Worm (Caenorhabditis elegans) whole organism, L4/young adult: ENCODE results near the gene irk-1.

Experiments used
- W03F9.2 ChIP-seq: fragments of 150-350 bp; optimal IDR thresholded peaks from 2 replicates; lab custom pipeline; 2014; ENCODE audit warnings: missing biosample characterization, missing genetic modification characterization
- dao-5 ChIP-seq: sonication (generic microtip); optimal IDR thresholded peaks from 2 replicates; lab custom pipeline; 2016; ENCODE audit warnings: missing genotype, missing genetic modification characterization, moderate library complexity, missing compliant biosample characterization
- him-1 ChIP-seq: sonication (generic microtip); optimal IDR thresholded peaks from 2 replicates; lab custom pipeline; 2016; ENCODE audit warnings: missing genotype, missing genetic modification reagents, missing genetic modification characterization, missing compliant biosample characterization

- TF ChIP-seq dao-5 (tag; lab: Kevin White, UChicago): no peak
- TF ChIP-seq him-1 (tag; lab: Kevin White, UChicago): no peak
- TF ChIP-seq W03F9.2 (tag; lab: Kevin White, UChicago): no peak
Observed at ce11 chrX:6749124-6749822, 28.6 kb downstream of the irk-1 start.
